Fruit fly (Drosophila melanogaster) whole organism, embryonic: ENCODE results near the gene CG42487.

Source experiments
- Antp ChIP-seq: fragments of 200-800 bp; sonication (Bioruptor generic); optimal IDR thresholded peaks from 3 replicates; lab custom pipeline; 2016; ENCODE audit warnings: missing biosample characterization, missing genetic modification characterization
- Atf-2 ChIP-seq: fragments of 200-800 bp; sonication (Bioruptor generic); optimal IDR thresholded peaks from 2 replicates; lab custom pipeline; 2016; ENCODE audit warnings: missing biosample characterization, missing genetic modification characterization
- Bdp1 ChIP-seq: fragments of 200-800 bp; sonication (Bioruptor generic); optimal IDR thresholded peaks from 3 replicates; lab custom pipeline; 2016; ENCODE audit warnings: missing biosample characterization, missing genetic modification characterization
- Bteb2 ChIP-seq: fragments of 200-800 bp; sonication (Bioruptor generic); optimal IDR thresholded peaks from 2 replicates; lab custom pipeline; 2016; ENCODE audit warnings: missing biosample characterization, missing genetic modification characterization
- CG10979 ChIP-seq: fragments of 200-800 bp; sonication (Bioruptor generic); optimal IDR thresholded peaks from 2 replicates; lab custom pipeline; 2018; ENCODE audit warnings: missing biosample characterization, mild to moderate bottlenecking, missing genetic modification characterization, moderate library complexity
- CG11695 ChIP-seq: fragments of 200-800 bp; sonication (Bioruptor generic); IDR thresholded peaks from 3 replicates; pipeline ENCODE4 v1.3.6; 2022; ENCODE audit warnings: missing biosample characterization, missing genetic modification characterization
- CG1529 ChIP-seq: fragments of 200-800 bp; sonication (Bioruptor generic); optimal IDR thresholded peaks from 3 replicates; lab custom pipeline; 2018; ENCODE audit warnings: missing biosample characterization, missing genetic modification characterization
- CG15601 ChIP-seq: fragments of 200-800 bp; sonication (Bioruptor generic); optimal IDR thresholded peaks from 3 replicates; lab custom pipeline; 2019; ENCODE audit warnings: missing biosample characterization, mild to moderate bottlenecking, missing genetic modification characterization, moderate library complexity
- CG2889 ChIP-seq: fragments of 200-800 bp; sonication (Bioruptor generic); IDR thresholded peaks from 3 replicates; pipeline ENCODE4 v1.3.6; 2022; ENCODE audit warnings: missing biosample characterization, missing genetic modification characterization
- CG33213 ChIP-seq: fragments of 200-800 bp; sonication (Bioruptor generic); optimal IDR thresholded peaks from 3 replicates; lab custom pipeline; 2016; ENCODE audit warnings: missing biosample characterization, missing genetic modification characterization
- CG33557 ChIP-seq: fragments of 200-800 bp; sonication (Bioruptor generic); optimal IDR thresholded peaks from 2 replicates; lab custom pipeline; 2019; ENCODE audit warnings: missing biosample characterization, mild to moderate bottlenecking, missing genetic modification characterization, moderate library complexity
- CG3726 ChIP-seq: fragments of 200-800 bp; sonication (Bioruptor generic); IDR thresholded peaks from 3 replicates; pipeline ENCODE4, ENCODE4 v1.3.6; 2022; ENCODE audit warnings: missing biosample characterization, missing genetic modification characterization
- CG43689 ChIP-seq: fragments of 200-800 bp; sonication (Bioruptor generic); IDR thresholded peaks from 2 replicates; pipeline ENCODE4 v1.3.6; 2022; ENCODE audit warnings: missing biosample characterization, missing genetic modification characterization
- CG7556 ChIP-seq: fragments of 200-800 bp; sonication (Bioruptor generic); optimal IDR thresholded peaks from 2 replicates; lab custom pipeline; 2017; ENCODE audit warnings: missing biosample characterization, mild to moderate bottlenecking, missing genetic modification characterization
- CG8478 ChIP-seq: fragments of >200 bp; optimal IDR thresholded peaks from 2 replicates; lab custom pipeline; 2018
- CG9727 ChIP-seq: fragments of 200-800 bp; sonication (Bioruptor generic); optimal IDR thresholded peaks from 3 replicates; lab custom pipeline; 2017; ENCODE audit warnings: missing biosample characterization, mild to moderate bottlenecking, missing genetic modification characterization
- Camta ChIP-seq: fragments of 200-800 bp; sonication (Bioruptor generic); optimal IDR thresholded peaks from 2 replicates; lab custom pipeline; 2016; ENCODE audit warnings: missing biosample characterization, missing genetic modification characterization
- Doc2 ChIP-seq: fragments of 200-800 bp; sonication (Bioruptor generic); IDR thresholded peaks from 2 replicates; pipeline ENCODE4 v1.3.6; 2022; ENCODE audit warnings: missing biosample characterization, missing genetic modification characterization
- Drgx ChIP-seq: fragments of 200-800 bp; sonication (Bioruptor generic); IDR thresholded peaks from 2 replicates; pipeline ENCODE4 v1.3.6; 2022; ENCODE audit warnings: missing biosample characterization, missing genetic modification characterization
- Fer1 ChIP-seq: fragments of 200-800 bp; sonication (Bioruptor generic); optimal IDR thresholded peaks from 2 replicates; lab custom pipeline; 2017; ENCODE audit warnings: missing biosample characterization, mild to moderate bottlenecking, missing genetic modification characterization
- Fer2 ChIP-seq: fragments of 200-800 bp; sonication (Bioruptor generic); optimal IDR thresholded peaks from 2 replicates; lab custom pipeline; 2018; ENCODE audit warnings: missing biosample characterization, mild to moderate bottlenecking, missing genetic modification characterization, moderate library complexity
- Hsf ChIP-seq: fragments of 200-800 bp; sonication (Bioruptor generic); optimal IDR thresholded peaks from 3 replicates; lab custom pipeline; 2016; ENCODE audit warnings: missing biosample characterization, missing genetic modification characterization
- Poxn ChIP-seq: fragments of 200-800 bp; sonication (Bioruptor generic); IDR thresholded peaks from 2 replicates; pipeline ENCODE4 v1.3.6; 2022; ENCODE audit warnings: missing biosample characterization, missing genetic modification characterization
- Sox100B ChIP-seq: fragments of 200-800 bp; sonication (Bioruptor generic); optimal IDR thresholded peaks from 3 replicates; lab custom pipeline; 2018; ENCODE audit warnings: missing biosample characterization, mild to moderate bottlenecking, missing genetic modification characterization
- Sry-β ChIP-seq: fragments of 200-800 bp; sonication (Bioruptor generic); optimal IDR thresholded peaks from 2 replicates; lab custom pipeline; 2018; ENCODE audit warnings: missing biosample characterization, mild to moderate bottlenecking, missing genetic modification characterization, moderate library complexity
- abd-A ChIP-seq: fragments of 200-800 bp; sonication (Bioruptor generic); optimal IDR thresholded peaks from 3 replicates; lab custom pipeline; 2019; ENCODE audit warnings: missing biosample characterization, mild to moderate bottlenecking, missing genetic modification characterization, moderate library complexity
- ac ChIP-seq: fragments of 200-800 bp; sonication (Bioruptor generic); optimal IDR thresholded peaks from 3 replicates; lab custom pipeline; 2017; ENCODE audit warnings: missing biosample characterization, mild to moderate bottlenecking, missing genetic modification characterization
- ap ChIP-seq: fragments of 200-800 bp; sonication (Bioruptor generic); IDR thresholded peaks from 2 replicates; pipeline ENCODE4 v1.3.6; 2022; ENCODE audit warnings: missing biosample characterization, missing genetic modification characterization
- bab2 ChIP-seq: fragments of 200-800 bp; sonication (Bioruptor generic); optimal IDR thresholded peaks from 2 replicates; lab custom pipeline; 2016; ENCODE audit warnings: missing biosample characterization, missing genetic modification characterization
- cwo ChIP-seq: fragments of 200-800 bp; sonication (Bioruptor generic); optimal IDR thresholded peaks from 3 replicates; lab custom pipeline; 2017; ENCODE audit warnings: missing biosample characterization, missing genetic modification characterization, mild to moderate bottlenecking, moderate library complexity, missing genetic modification reagents
- dimm ChIP-seq: fragments of 200-800 bp; sonication (Bioruptor generic); IDR thresholded peaks from 2 replicates; pipeline ENCODE4 v1.3.6; 2022; ENCODE audit warnings: missing biosample characterization, missing genetic modification characterization
- dm ChIP-seq: fragments of 200-800 bp; sonication (Bioruptor generic); optimal IDR thresholded peaks from 3 replicates; lab custom pipeline; 2016; ENCODE audit warnings: missing biosample characterization, missing genetic modification characterization
- dmrt11E ChIP-seq: fragments of 200-800 bp; sonication (Bioruptor generic); optimal IDR thresholded peaks from 3 replicates; lab custom pipeline; 2018; ENCODE audit warnings: missing biosample characterization, mild to moderate bottlenecking, missing genetic modification characterization, moderate library complexity
- dpn ChIP-seq, 2 experiments: fragments of 200-800 bp; sonication (Bioruptor generic); optimal IDR thresholded peaks; 3 replicates each; lab custom pipeline; 2016; ENCODE audit warnings: missing biosample characterization in 2 of 2, missing genetic modification characterization in 2 of 2
- en ChIP-seq: fragments of 200-800 bp; sonication (Bioruptor generic); optimal IDR thresholded peaks from 2 replicates; lab custom pipeline; 2016; ENCODE audit warnings: missing biosample characterization, missing genetic modification characterization
- fd102C ChIP-seq: fragments of 200-800 bp; sonication (Bioruptor generic); optimal IDR thresholded peaks from 2 replicates; lab custom pipeline; 2018; ENCODE audit warnings: missing biosample characterization, mild to moderate bottlenecking, missing genetic modification characterization, moderate library complexity
- fru ChIP-seq: fragments of >200 bp; optimal IDR thresholded peaks from 2 replicates; lab custom pipeline; 2017
- gro ChIP-seq: fragments of 200-800 bp; sonication (Bioruptor generic); optimal IDR thresholded peaks from 2 replicates; lab custom pipeline; 2016; ENCODE audit warnings: missing biosample characterization, missing genetic modification characterization
- gsb-n ChIP-seq: fragments of 200-800 bp; sonication (Bioruptor generic); optimal IDR thresholded peaks from 3 replicates; lab custom pipeline; 2018; ENCODE audit warnings: missing biosample characterization, mild to moderate bottlenecking, missing genetic modification characterization
- gt ChIP-seq: fragments of 200-800 bp; sonication (Bioruptor generic); IDR thresholded peaks from 2 replicates; pipeline ENCODE4 v1.3.6; 2022; ENCODE audit warnings: missing biosample characterization, missing genetic modification characterization
- hb ChIP-seq: fragments of 200-800 bp; sonication (Bioruptor generic); IDR thresholded peaks from 3 replicates; pipeline ENCODE4 v1.3.6; 2022; ENCODE audit warnings: missing biosample characterization, missing genetic modification characterization; ENCODE audit not compliant: partially characterized antibody
- hth ChIP-seq: fragments of >200 bp; optimal IDR thresholded peaks from 2 replicates; lab custom pipeline; 2017; ENCODE audit warnings: inconsistent platforms
- kah ChIP-seq: fragments of 200-800 bp; sonication (Bioruptor generic); optimal IDR thresholded peaks from 2 replicates; lab custom pipeline; 2018; ENCODE audit warnings: missing biosample characterization, mild to moderate bottlenecking, missing genetic modification characterization
- kni ChIP-seq: fragments of 200-800 bp; sonication (Bioruptor generic); optimal IDR thresholded peaks from 3 replicates; lab custom pipeline; 2017; ENCODE audit warnings: mild to moderate bottlenecking, missing biosample characterization, missing genetic modification reagents, missing genetic modification characterization
- lilli ChIP-seq: fragments of 200-800 bp; sonication (Bioruptor generic); optimal IDR thresholded peaks from 3 replicates; lab custom pipeline; 2016; ENCODE audit warnings: missing biosample characterization, missing genetic modification characterization
- lmd ChIP-seq: fragments of 200-800 bp; sonication (Bioruptor generic); IDR thresholded peaks from 2 replicates; pipeline ENCODE4 v1.3.6; 2022; ENCODE audit warnings: missing biosample characterization, missing genetic modification characterization
- nmo ChIP-seq: fragments of 200-800 bp; sonication (Bioruptor generic); optimal IDR thresholded peaks from 2 replicates; lab custom pipeline; 2018; ENCODE audit warnings: missing biosample characterization, mild to moderate bottlenecking, missing genetic modification characterization, moderate library complexity
- schlank ChIP-seq: fragments of 200-800 bp; sonication (Bioruptor generic); optimal IDR thresholded peaks from 2 replicates; lab custom pipeline; 2018; ENCODE audit warnings: missing biosample characterization, mild to moderate bottlenecking, missing genetic modification characterization
- sim ChIP-seq: fragments of 200-800 bp; sonication (Bioruptor generic); IDR thresholded peaks from 2 replicates; pipeline ENCODE4 v1.3.6; 2022; ENCODE audit warnings: missing biosample characterization, missing genetic modification characterization
- sima ChIP-seq: fragments of 200-800 bp; sonication (Bioruptor generic); optimal IDR thresholded peaks from 2 replicates; lab custom pipeline; 2016; ENCODE audit warnings: missing biosample characterization, missing genetic modification characterization
- vfl ChIP-seq: fragments of 200-800 bp; sonication (Bioruptor generic); optimal IDR thresholded peaks from 2 replicates; lab custom pipeline; 2016; ENCODE audit warnings: missing biosample characterization, missing genetic modification characterization
- zfh2 ChIP-seq: fragments of 200-800 bp; sonication (Bioruptor generic); optimal IDR thresholded peaks from 2 replicates; lab custom pipeline; 2016; ENCODE audit warnings: missing biosample characterization, missing genetic modification characterization

The CG42487 gene

dm6 chr3R:27922673-27923175 lies 36.3 kb downstream of the CG42487 start, which contains the start of gene RpL4 (continued):
- peak; percentile 87 for TF ChIP-seq Sox100B (GFP tag; lab: Kevin White, UChicago)
- TF ChIP-seq hth (lab: Kevin White, UChicago) = no peak
- TF ChIP-seq fd102C (GFP tag; lab: Kevin White, UChicago) = peak; percentile 84
- TF ChIP-seq Sry-β (GFP tag; lab: Kevin White, UChicago) = peak; percentile 88
- TF ChIP-seq Fer2 (tag; lab: Kevin White, UChicago) = peak; percentile 70
- peak; percentile 66 for TF ChIP-seq Bdp1
- peak; percentile 8 for TF ChIP-seq sima (GFP tag; lab: Kevin White, UChicago)
- no peak for TF ChIP-seq fru (lab: Kevin White, UChicago)
- TF ChIP-seq Drgx (GFP tag; lab: Robert Waterston, UW) = 0 out of 2 replicates have a peak, but pooled peaks have one; percentile 15
- peak; percentile 82 for TF ChIP-seq gro (GFP tag; lab: Kevin White, UChicago)
- peak; percentile 79 for TF ChIP-seq dmrt11E (tag; lab: Kevin White, UChicago)
- TF ChIP-seq CG33213 (GFP tag; lab: Kevin White, UChicago) = peak; percentile 98
- TF ChIP-seq Poxn (GFP tag; lab: Robert Waterston, UW) = no peak
- TF ChIP-seq CG43689 (GFP tag; lab: Robert Waterston, UW) = 0 out of 2 replicates have a peak, but pooled peaks have one; percentile 22
- peak; percentile 76 for TF ChIP-seq lilli (GFP tag; lab: Kevin White, UChicago)
- peak; percentile 76 for TF ChIP-seq ap (GFP tag; lab: Robert Waterston, UW)
- peak; percentile 51; the same call in 1 of the 2 replicates for TF ChIP-seq dimm (GFP tag; lab: Robert Waterston, UW)
- peak; percentile 41 for TF ChIP-seq CG8478 (lab: Kevin White, UChicago)
- TF ChIP-seq hb = no peak
- peak; percentile 37 for TF ChIP-seq bab2 (GFP tag; lab: Kevin White, UChicago)
- TF ChIP-seq Atf-2 (GFP tag; lab: Kevin White, UChicago) = peak; percentile 48
- TF ChIP-seq CG7556 (GFP tag; lab: Kevin White, UChicago) = peak; percentile 67
- TF ChIP-seq schlank (tag; lab: Kevin White, UChicago) = peak; percentile 88
- peak; percentile 58 for TF ChIP-seq kni (GFP tag; lab: Kevin White, UChicago)
- TF ChIP-seq CG1529 = peak; percentile 78
- peak; percentile 93 for TF ChIP-seq CG9727 (GFP tag; lab: Kevin White, UChicago)
- TF ChIP-seq kah (GFP tag; lab: Kevin White, UChicago) = peak; percentile 75
- TF ChIP-seq abd-A = no peak
- TF ChIP-seq gt (GFP tag; lab: Robert Waterston, UW) = no peak
- peak; percentile 84 for TF ChIP-seq Fer1 (GFP tag; lab: Kevin White, UChicago)
- peak; percentile 52 for TF ChIP-seq CG3726 (GFP tag; lab: Robert Waterston, UW)
- TF ChIP-seq Antp = peak; percentile 53
- TF ChIP-seq Bteb2 (GFP tag; lab: Kevin White, UChicago) = peak; percentile 72
- TF ChIP-seq CG10979 = peak; percentile 57
- peak; percentile 67; the same call in 1 of the 2 replicates for TF ChIP-seq sim (GFP tag; lab: Robert Waterston, UW)
- TF ChIP-seq nmo (GFP tag; lab: Kevin White, UChicago) = peak; percentile 71
- peak; percentile 94 for TF ChIP-seq dm (GFP tag; lab: Kevin White, UChicago)
- TF ChIP-seq Hsf (GFP tag; lab: Kevin White, UChicago) = peak; percentile 80
- TF ChIP-seq zfh2 = peak; percentile 44
- TF ChIP-seq en (GFP tag; lab: Kevin White, UChicago) = peak; percentile 76
- TF ChIP-seq CG2889 (GFP tag; lab: Robert Waterston, UW) = no peak
- peak; percentile 76 for TF ChIP-seq CG15601
- TF ChIP-seq gsb-n = peak; percentile 69
- TF ChIP-seq cwo (GFP tag; lab: Kevin White, UChicago) = peak; percentile 44
- no peak for TF ChIP-seq vfl (GFP tag; lab: Kevin White, UChicago)
- TF ChIP-seq Camta (GFP tag; lab: Kevin White, UChicago) = peak; percentile 89
- no peak for TF ChIP-seq Doc2 (GFP tag; lab: Robert Waterston, UW)
- TF ChIP-seq CG11695 = peak; percentile 70
- TF ChIP-seq lmd (GFP tag; lab: Robert Waterston, UW) = peak; percentile 58
- peak; percentile 86 for TF ChIP-seq CG33557 (GFP tag; lab: Kevin White, UChicago)
- peak; percentile 52 to 82 for TF ChIP-seq dpn (GFP tag; optimal IDR thresholded peaks at IDR 0.05; lab: Kevin White, UChicago)
- TF ChIP-seq ac = peak; percentile 84
